Worm (Caenorhabditis elegans) whole organism, mixed stage, embryonic: ENCODE data around the gene F16G10.5.

Experiments used
- M03D4.4 ChIP-seq: sonication (generic microtip); optimal IDR thresholded peaks from 2 replicates; lab custom pipeline; 2017; ENCODE audit warnings: mild to moderate bottlenecking, missing genetic modification characterization, missing compliant biosample characterization
- bed-3 ChIP-seq: fragments of 200-800 bp; sonication (Bioruptor generic); optimal IDR thresholded peaks from 3 replicates; lab custom pipeline; 2018; ENCODE audit warnings: mild to moderate bottlenecking, missing genetic modification characterization, moderate library complexity, missing compliant biosample characterization
- blmp-1 ChIP-seq: fragments of 150-350 bp; optimal IDR thresholded peaks from 2 replicates; lab custom pipeline; 2014; ENCODE audit warnings: missing biosample characterization, missing genetic modification characterization
- ceh-43 ChIP-seq: fragments of 200-800 bp; sonication (Bioruptor generic); optimal IDR thresholded peaks from 2 replicates; lab custom pipeline; 2018; ENCODE audit warnings: mild to moderate bottlenecking, missing genetic modification characterization, moderate library complexity, missing compliant biosample characterization
- ceh-83 ChIP-seq: fragments of 200-800 bp; sonication (Bioruptor generic); optimal IDR thresholded peaks from 2 replicates; lab custom pipeline; 2018; ENCODE audit warnings: mild to moderate bottlenecking, missing genetic modification characterization, missing compliant biosample characterization
- ces-1 ChIP-seq: fragments of 150-350 bp; optimal IDR thresholded peaks from 2 replicates; lab custom pipeline; 2014; ENCODE audit warnings: missing biosample characterization, missing genetic modification reagents, missing genetic modification characterization
- cnd-1 ChIP-seq: fragments of 200-800 bp; sonication (Bioruptor generic); optimal IDR thresholded peaks from 2 replicates; lab custom pipeline; 2018; ENCODE audit warnings: mild to moderate bottlenecking, missing genetic modification characterization, missing compliant biosample characterization
- drap-1 ChIP-seq: fragments of 200-800 bp; sonication (Bioruptor generic); optimal IDR thresholded peaks from 3 replicates; lab custom pipeline; 2018; ENCODE audit warnings: mild to moderate bottlenecking, missing genetic modification characterization, missing compliant biosample characterization
- elt-1 ChIP-seq: sonication (generic microtip); optimal IDR thresholded peaks from 2 replicates; lab custom pipeline; 2017; ENCODE audit warnings: missing genetic modification characterization, mild to moderate bottlenecking, missing compliant biosample characterization, antibody characterized with exemption, moderate library complexity, borderline replicate concordance; ENCODE audit not compliant: insufficient read depth
- ham-2 ChIP-seq: fragments of 200-800 bp; sonication (Bioruptor generic); optimal IDR thresholded peaks from 2 replicates; lab custom pipeline; 2018; ENCODE audit warnings: mild to moderate bottlenecking, missing genetic modification characterization, missing compliant biosample characterization
- lin-13 ChIP-seq: fragments of 150-350 bp; optimal IDR thresholded peaks from 2 replicates; lab custom pipeline; 2014; ENCODE audit warnings: missing biosample characterization, missing genetic modification characterization
- lin-32 ChIP-seq: fragments of 200-800 bp; sonication (Bioruptor generic); optimal IDR thresholded peaks from 2 replicates; lab custom pipeline; 2018; ENCODE audit warnings: mild to moderate bottlenecking, missing genetic modification characterization, missing compliant biosample characterization
- lsy-2 ChIP-seq: fragments of 150-350 bp; optimal IDR thresholded peaks from 2 replicates; lab custom pipeline; 2014; ENCODE audit warnings: missing biosample characterization, missing genetic modification characterization
- mab-5 ChIP-seq: fragments of 150-350 bp; optimal IDR thresholded peaks from 2 replicates; lab custom pipeline; 2014; ENCODE audit warnings: missing biosample characterization, missing genetic modification characterization
- mep-1 ChIP-seq: fragments of 150-350 bp; optimal IDR thresholded peaks from 2 replicates; lab custom pipeline; 2017; ENCODE audit warnings: missing biosample characterization, missing genetic modification reagents, missing genetic modification characterization, inconsistent platforms
- mls-2 ChIP-seq: sonication (generic microtip); optimal IDR thresholded peaks from 2 replicates; lab custom pipeline; 2016; ENCODE audit warnings: mild to moderate bottlenecking, missing genetic modification characterization, moderate library complexity, missing compliant biosample characterization
- nhr-12 ChIP-seq: fragments of 150-350 bp; optimal IDR thresholded peaks from 2 replicates; lab custom pipeline; 2014; ENCODE audit warnings: missing biosample characterization, missing genetic modification characterization
- nhr-2 ChIP-seq: fragments of 150-350 bp; optimal IDR thresholded peaks from 2 replicates; lab custom pipeline; 2014; ENCODE audit warnings: missing biosample characterization, missing genetic modification characterization
- nhr-237 ChIP-seq: fragments of 150-350 bp; optimal IDR thresholded peaks from 2 replicates; lab custom pipeline; 2014; ENCODE audit warnings: missing biosample characterization, missing genetic modification characterization
- nhr-28 ChIP-seq: fragments of 150-350 bp; optimal IDR thresholded peaks from 2 replicates; lab custom pipeline; 2014; ENCODE audit warnings: missing biosample characterization, missing genetic modification characterization
- nhr-76 ChIP-seq: sonication (generic microtip); optimal IDR thresholded peaks from 2 replicates; lab custom pipeline; 2017; ENCODE audit warnings: missing biosample characterization, missing genetic modification characterization
- pha-4 ChIP-seq: fragments of 150-350 bp; optimal IDR thresholded peaks from 2 replicates; lab custom pipeline; 2018; ENCODE audit warnings: missing biosample characterization, missing genetic modification reagents, missing genetic modification characterization
- sem-2 ChIP-seq: fragments of 200-800 bp; sonication (Bioruptor generic); optimal IDR thresholded peaks from 2 replicates; lab custom pipeline; 2018; ENCODE audit warnings: mild to moderate bottlenecking, missing genetic modification characterization, missing compliant biosample characterization
- snpc-4 ChIP-seq: fragments of 150-350 bp; optimal IDR thresholded peaks from 2 replicates; lab custom pipeline; 2014; ENCODE audit warnings: missing biosample characterization, missing genetic modification characterization
- sptf-1 ChIP-seq: sonication (generic microtip); optimal IDR thresholded peaks from 2 replicates; lab custom pipeline; 2017; ENCODE audit warnings: mild to moderate bottlenecking, missing genetic modification characterization, moderate library complexity, missing compliant biosample characterization
- tbx-8 ChIP-seq: fragments of 200-800 bp; sonication (Bioruptor generic); optimal IDR thresholded peaks from 2 replicates; lab custom pipeline; 2018; ENCODE audit warnings: mild to moderate bottlenecking, missing genetic modification characterization, moderate library complexity, missing compliant biosample characterization
- unc-39 ChIP-seq: fragments of 150-350 bp; optimal IDR thresholded peaks from 2 replicates; lab custom pipeline; 2014; ENCODE audit warnings: missing biosample characterization, missing genetic modification characterization
- unc-62 ChIP-seq: fragments of 150-350 bp; optimal IDR thresholded peaks from 2 replicates; lab custom pipeline; 2014; ENCODE audit warnings: missing biosample characterization, missing genetic modification reagents, missing genetic modification characterization
- zip-8 ChIP-seq: fragments of 150-350 bp; optimal IDR thresholded peaks from 2 replicates; lab custom pipeline; 2014; ENCODE audit warnings: missing biosample characterization, missing genetic modification characterization
- ztf-11 ChIP-seq: fragments of 150-350 bp; optimal IDR thresholded peaks from 2 replicates; lab custom pipeline; 2014; ENCODE audit warnings: missing biosample characterization, missing genetic modification characterization

F16G10.5 gene

DNA sequence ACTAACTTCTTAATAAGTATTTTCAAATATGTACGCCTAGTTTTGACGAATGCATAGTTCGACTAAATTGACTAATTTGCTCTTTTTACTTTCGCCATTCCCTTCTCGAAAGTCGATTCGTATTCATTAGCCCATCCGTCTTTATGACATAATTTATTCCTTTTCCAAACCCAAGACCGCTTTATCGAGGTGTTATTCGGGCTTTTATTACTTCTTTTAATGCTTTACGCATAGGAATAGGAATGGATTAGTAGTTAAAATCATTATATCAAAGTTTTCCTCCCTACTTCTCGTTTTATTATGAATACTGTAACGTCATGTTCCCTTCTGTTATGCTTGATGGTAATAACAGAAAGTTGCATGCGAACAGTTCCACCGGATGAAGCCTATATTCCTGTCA lies 7.9 kb downstream of the F16G10.5 start, which contains the start of gene F16G10.2:
Gene F16G10.2, plus strand, starts transcription at position 301 of the 400 bp plus-strand sequence.
- no peak for TF ChIP-seq mls-2 (tag; lab: Kevin White, UChicago)
- TF ChIP-seq blmp-1 (tag; lab: Kevin White, UChicago) = no peak
- TF ChIP-seq unc-62 (GFP tag; lab: Kevin White, UChicago) = no peak
- no peak for TF ChIP-seq ces-1 (GFP tag; lab: Kevin White, UChicago)
- no peak for TF ChIP-seq lsy-2 (tag; lab: Kevin White, UChicago)
- TF ChIP-seq, all 35 proteins: peak for 0

DNA sequence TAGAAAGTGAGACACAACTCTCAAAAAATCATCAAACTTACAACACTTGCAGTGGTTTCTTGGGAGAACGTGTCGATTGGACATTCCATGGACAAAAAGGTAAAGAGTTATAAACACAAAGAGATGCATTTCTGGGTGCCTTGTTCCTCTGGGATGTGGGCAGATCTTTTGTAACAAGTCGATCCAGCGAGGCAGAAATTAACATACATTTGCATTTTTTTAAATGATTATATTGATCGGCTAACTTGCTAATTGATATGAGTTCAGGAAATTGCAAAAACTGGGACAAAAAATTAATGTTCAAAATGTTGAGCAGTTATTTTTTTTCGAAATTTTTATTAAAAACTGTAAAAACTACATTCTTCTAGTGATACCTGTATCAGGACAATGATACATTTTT lies 10.6 kb downstream of the F16G10.5 start, which contains the start of gene F16G10.6:
Gene F16G10.6, minus strand, starts transcription at position 101 of the 400 bp plus-strand sequence.
- no peak for TF ChIP-seq sptf-1 (tag; lab: Kevin White, UChicago)
- TF ChIP-seq zip-8 (tag; lab: Kevin White, UChicago) = no peak
- TF ChIP-seq sem-2 (GFP tag; lab: Kevin White, UChicago) = no peak
- TF ChIP-seq mep-1 (tag; lab: Kevin White, UChicago) = no peak
- TF ChIP-seq, all 35 proteins: peak for 0

DNA sequence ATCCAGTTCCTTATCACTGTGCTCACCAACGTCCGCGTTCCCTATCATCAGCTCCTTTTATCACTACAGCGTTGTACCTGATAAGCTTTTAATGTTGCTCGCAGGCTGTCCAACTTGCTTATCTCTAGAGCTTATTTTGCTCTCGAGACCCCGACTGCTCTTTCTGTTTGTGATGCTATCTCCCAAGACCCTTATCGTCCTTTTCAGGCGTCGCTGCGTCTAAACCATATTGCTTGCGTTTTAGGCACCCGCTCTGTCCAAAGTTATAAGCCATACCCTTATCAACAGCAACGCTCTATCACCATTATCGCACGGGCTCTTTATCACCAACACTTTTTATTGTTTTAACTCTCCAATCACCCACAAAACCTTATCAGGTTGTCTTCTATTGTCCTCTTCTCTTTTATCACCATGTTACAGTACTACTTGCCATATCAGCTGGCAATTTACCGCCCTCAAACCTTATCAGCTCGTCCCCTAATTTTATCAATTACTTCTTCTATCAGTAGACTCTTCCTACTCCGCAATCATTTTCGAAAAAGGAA lies 11.4 kb downstream of the F16G10.5 start:
- TF ChIP-seq nhr-28 (tag; lab: Kevin White, UChicago) (no peak), lin-13 (tag; lab: Kevin White, UChicago) (no peak)

DNA sequence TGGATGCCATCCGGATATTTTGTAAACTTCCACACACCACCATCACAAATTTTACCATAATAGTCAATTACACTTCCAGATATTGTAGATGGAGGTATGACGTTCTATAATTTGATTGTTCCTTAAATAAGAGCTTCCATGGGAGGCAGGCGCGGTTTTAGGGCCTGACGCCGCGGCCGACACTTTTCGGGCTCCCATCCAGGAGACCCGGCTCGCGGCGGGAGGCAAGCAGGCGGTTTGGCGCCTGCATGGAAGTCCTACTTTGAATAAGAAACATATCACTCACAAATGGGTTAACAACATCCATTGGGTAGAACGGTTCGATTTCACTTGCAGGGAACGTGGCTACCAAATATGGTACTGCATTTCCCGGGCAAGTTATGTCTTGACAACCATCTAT lies 12.6 kb downstream of the F16G10.5 start:
- TF ChIP-seq nhr-2 (tag; lab: Kevin White, UChicago) = no peak
- no peak for TF ChIP-seq ceh-83 (GFP tag; lab: Kevin White, UChicago)
- TF ChIP-seq mab-5 (tag; lab: Kevin White, UChicago) = no peak
- no peak for TF ChIP-seq bed-3 (GFP tag; lab: Kevin White, UChicago)
- no peak for TF ChIP-seq nhr-12 (tag; lab: Kevin White, UChicago)
- TF ChIP-seq lin-32 (GFP tag; lab: Kevin White, UChicago) = no peak
- no peak for TF ChIP-seq ztf-11
- no peak for TF ChIP-seq nhr-28 (tag; lab: Kevin White, UChicago)

DNA sequence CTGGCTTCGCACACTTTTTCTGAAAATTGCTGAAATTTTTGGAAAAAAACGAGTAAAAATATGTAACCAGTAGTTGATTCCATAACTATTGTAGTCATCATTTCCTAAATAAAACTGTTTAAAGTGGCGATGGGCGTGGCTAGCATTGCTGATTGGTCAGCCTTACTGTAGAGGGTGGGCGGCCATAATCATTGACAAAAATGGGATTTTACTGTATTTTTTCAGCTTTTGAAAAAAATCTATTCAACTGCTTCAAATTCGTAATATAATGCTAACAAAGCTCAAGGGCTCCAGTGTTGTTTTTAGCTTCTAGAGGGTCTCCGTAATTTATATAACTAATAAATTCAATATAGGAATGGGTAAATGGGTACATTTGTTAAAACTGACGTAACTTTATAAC lies 13.1 kb downstream of the F16G10.5 start, which contains the start of gene F16G10.7:
Gene F16G10.7, minus strand, starts transcription at position 101 of the 400 bp plus-strand sequence.
- TF ChIP-seq lsy-2 (tag; lab: Kevin White, UChicago) (peak; percentile 29), ceh-83 (GFP tag; lab: Kevin White, UChicago) (no peak)

DNA sequence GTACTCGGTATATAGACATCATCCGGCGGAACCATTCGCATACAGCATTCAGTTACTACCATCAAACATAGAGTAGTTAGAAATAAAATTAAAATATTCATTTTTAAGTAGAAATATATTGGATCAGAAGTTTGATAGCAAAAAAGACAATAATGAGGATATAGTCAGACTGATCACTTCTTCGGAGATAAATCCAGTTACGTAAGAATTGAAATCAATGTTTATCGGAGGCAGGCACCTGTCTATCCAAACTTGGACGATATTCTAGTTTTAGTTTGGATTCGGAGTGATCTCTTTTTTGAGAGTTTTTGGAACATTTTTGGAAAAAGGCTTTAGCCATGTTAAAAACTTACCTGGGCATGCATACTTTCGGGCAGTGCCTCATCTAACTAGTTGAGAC lies 16.2 kb downstream of the F16G10.5 start, which contains the start of gene F16G10.8:
Gene F16G10.8, minus strand, starts transcription at position 101 of the 400 bp plus-strand sequence.
- TF ChIP-seq bed-3 (GFP tag; lab: Kevin White, UChicago) (no peak), unc-39 (tag; lab: Kevin White, UChicago) (no peak), ceh-43 (GFP tag; lab: Kevin White, UChicago) (no peak), mep-1 (tag; lab: Kevin White, UChicago) (no peak), mls-2 (tag; lab: Kevin White, UChicago) (no peak), lsy-2 (tag; lab: Kevin White, UChicago) (no peak), lin-32 (GFP tag; lab: Kevin White, UChicago) (no peak), ces-1 (GFP tag; lab: Kevin White, UChicago) (no peak), tbx-8 (GFP tag; lab: Kevin White, UChicago) (no peak), elt-1 (no peak), nhr-12 (tag; lab: Kevin White, UChicago) (no peak), blmp-1 (tag; lab: Kevin White, UChicago) (no peak)

DNA sequence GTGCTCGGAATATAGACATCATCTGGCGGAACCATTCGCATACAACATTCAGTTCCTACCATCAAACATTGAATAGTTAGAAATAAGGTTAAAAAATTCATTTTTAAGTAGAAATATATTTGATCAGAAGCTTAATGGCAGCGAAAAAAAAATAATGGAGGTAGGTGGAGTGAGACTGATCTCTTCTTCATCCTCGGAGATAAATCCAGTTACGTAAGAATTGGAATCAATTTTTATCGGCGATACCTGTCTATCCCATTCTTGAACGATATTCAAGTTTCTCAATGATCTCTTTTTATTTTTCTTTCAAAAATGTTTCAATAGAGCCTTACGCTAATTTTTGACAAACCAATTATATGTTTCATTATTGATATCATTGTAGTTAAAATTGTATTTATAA lies 18.4 kb downstream of the F16G10.5 start, which contains the start of gene F16G10.9:
Gene F16G10.9, minus strand, starts transcription at position 101 of the 400 bp plus-strand sequence.
- TF ChIP-seq sptf-1 (tag; lab: Kevin White, UChicago) (no peak), cnd-1 (no peak), nhr-237 (tag; lab: Kevin White, UChicago) (no peak), nhr-76 (no peak), drap-1 (GFP tag; lab: Kevin White, UChicago) (no peak), pha-4 (no peak), snpc-4 (tag; lab: Kevin White, UChicago) (no peak), ham-2 (GFP tag; lab: Kevin White, UChicago) (no peak), mep-1 (tag; lab: Kevin White, UChicago) (no peak), M03D4.4 (tag; lab: Kevin White, UChicago) (no peak), unc-39 (tag; lab: Kevin White, UChicago) (no peak), ztf-11 (no peak), ceh-43 (GFP tag; lab: Kevin White, UChicago) (no peak), mls-2 (tag; lab: Kevin White, UChicago) (no peak)
